Worm (Caenorhabditis elegans) whole organism, L2 larva: Measurements from ENCODE around the gene ule-3.

ENCODE experiments used
- C34F6.9 ChIP-seq: fragments of 150-350 bp; optimal IDR thresholded peaks from 2 replicates; lab custom pipeline; 2014; ENCODE audit warnings: missing biosample characterization, missing genetic modification characterization
- F13H6.1 ChIP-seq: sonication (generic microtip); optimal IDR thresholded peaks from 2 replicates; lab custom pipeline; 2016; ENCODE audit warnings: missing genetic modification characterization, missing compliant biosample characterization
- R02D3.7 ChIP-seq: fragments of 150-350 bp; optimal IDR thresholded peaks from 2 replicates; lab custom pipeline; 2014; ENCODE audit warnings: missing biosample characterization, missing genetic modification characterization
- Y55F3AM.14 ChIP-seq: fragments of 200-800 bp; sonication (Bioruptor generic); optimal IDR thresholded peaks from 2 replicates; lab custom pipeline; 2018; ENCODE audit warnings: mild to moderate bottlenecking, missing genetic modification characterization, missing compliant biosample characterization
- ZK546.5 ChIP-seq: sonication (generic microtip); optimal IDR thresholded peaks from 2 replicates; lab custom pipeline; 2017; ENCODE audit warnings: missing biosample characterization, missing genetic modification characterization
- alr-1 ChIP-seq: fragments of 150-350 bp; optimal IDR thresholded peaks from 2 replicates; lab custom pipeline; 2014; ENCODE audit warnings: missing biosample characterization, missing genetic modification characterization
- aly-2 ChIP-seq: fragments of 150-350 bp; optimal IDR thresholded peaks from 2 replicates; lab custom pipeline; 2014; ENCODE audit warnings: missing biosample characterization, missing genetic modification characterization
- ama-1 ChIP-seq: fragments of 150-350 bp; optimal IDR thresholded peaks from 2 replicates; lab custom pipeline; 2018; ENCODE audit warnings: inconsistent platforms
- blmp-1 ChIP-seq: sonication (generic microtip); optimal IDR thresholded peaks from 2 replicates; lab custom pipeline; 2017; ENCODE audit warnings: missing genetic modification characterization, mild to moderate bottlenecking, missing compliant biosample characterization, antibody characterized with exemption, moderate library complexity; ENCODE audit not compliant: insufficient read depth
- ceh-16 ChIP-seq: fragments of 150-350 bp; optimal IDR thresholded peaks from 2 replicates; lab custom pipeline; 2014; ENCODE audit warnings: missing biosample characterization, missing genetic modification characterization
- ceh-82 ChIP-seq: fragments of 150-350 bp; optimal IDR thresholded peaks from 2 replicates; lab custom pipeline; 2014; ENCODE audit warnings: missing biosample characterization, missing genetic modification characterization
- crh-2 ChIP-seq: sonication (generic microtip); optimal IDR thresholded peaks from 2 replicates; lab custom pipeline; 2017; ENCODE audit warnings: missing biosample characterization, missing genetic modification characterization
- dmd-4 ChIP-seq: sonication (generic microtip); optimal IDR thresholded peaks from 2 replicates; lab custom pipeline; 2017; ENCODE audit warnings: missing biosample characterization, missing genetic modification characterization
- egl-27 ChIP-seq: sonication (generic microtip); optimal IDR thresholded peaks from 3 replicates; lab custom pipeline; 2017; ENCODE audit warnings: missing biosample characterization, missing genetic modification reagents, missing genetic modification characterization
- elt-1 ChIP-seq: fragments of 150-350 bp; optimal IDR thresholded peaks from 2 replicates; lab custom pipeline; 2014; ENCODE audit warnings: missing biosample characterization, missing genetic modification characterization
- elt-3 ChIP-seq: sonication (generic microtip); optimal IDR thresholded peaks from 2 replicates; lab custom pipeline; 2017; ENCODE audit warnings: missing biosample characterization, missing genetic modification characterization
- fos-1 ChIP-seq: fragments of 150-350 bp; optimal IDR thresholded peaks from 2 replicates; lab custom pipeline; 2014; ENCODE audit warnings: missing biosample characterization, missing genetic modification characterization
- gmeb-1 ChIP-seq: fragments of 150-350 bp; optimal IDR thresholded peaks from 2 replicates; lab custom pipeline; 2014; ENCODE audit warnings: missing biosample characterization, missing genetic modification characterization
- lin-11 ChIP-seq: fragments of 150-350 bp; sonication (generic microtip); optimal IDR thresholded peaks from 2 replicates; lab custom pipeline; 2014; ENCODE audit warnings: missing biosample characterization, missing genetic modification characterization, inconsistent platforms, mixed read lengths
- lin-13 ChIP-seq: fragments of 150-350 bp; optimal IDR thresholded peaks from 2 replicates; lab custom pipeline; 2014; ENCODE audit warnings: missing biosample characterization, missing genetic modification reagents, missing genetic modification characterization
- lin-39 ChIP-seq: fragments of 150-350 bp; optimal IDR thresholded peaks from 2 replicates; lab custom pipeline; 2014; ENCODE audit warnings: missing biosample characterization, missing genetic modification reagents, missing genetic modification characterization
- lsy-2 ChIP-seq, 2 experiments: fragments of 150-350 bp in 1 of 2; sonication (generic microtip) in 1 of 2; optimal IDR thresholded peaks; 2 replicates each; lab custom pipeline; 2014 to 2017; ENCODE audit warnings: missing biosample characterization in 2 of 2, missing genetic modification characterization in 2 of 2
- mab-5 ChIP-seq: fragments of 150-350 bp; optimal IDR thresholded peaks from 2 replicates; lab custom pipeline; 2014; ENCODE audit warnings: missing biosample characterization, missing genetic modification characterization
- mbf-1 ChIP-seq: sonication (generic microtip); optimal IDR thresholded peaks from 2 replicates; lab custom pipeline; 2017; ENCODE audit warnings: missing biosample characterization, missing genetic modification characterization
- mdl-1 ChIP-seq, 2 experiments: fragments of 150-350 bp in 1 of 2; sonication (generic microtip) in 1 of 2; optimal IDR thresholded peaks; 2 replicates each; lab custom pipeline; 2017; ENCODE audit warnings: missing biosample characterization in 2 of 2, missing genetic modification characterization in 2 of 2
- nhr-10 ChIP-seq: sonication (generic microtip); optimal IDR thresholded peaks from 2 replicates; lab custom pipeline; 2017; ENCODE audit warnings: missing biosample characterization, missing genetic modification characterization
- nhr-11 ChIP-seq: fragments of 150-350 bp; optimal IDR thresholded peaks from 2 replicates; lab custom pipeline; 2014; ENCODE audit warnings: missing biosample characterization, missing genetic modification characterization
- nhr-12 ChIP-seq: fragments of 150-350 bp; optimal IDR thresholded peaks from 2 replicates; lab custom pipeline; 2014; ENCODE audit warnings: missing biosample characterization, missing genetic modification characterization
- nhr-129 ChIP-seq: fragments of 150-350 bp; optimal IDR thresholded peaks from 2 replicates; lab custom pipeline; 2014; ENCODE audit warnings: missing biosample characterization, missing genetic modification characterization
- nhr-21 ChIP-seq: fragments of 150-350 bp; optimal IDR thresholded peaks from 2 replicates; lab custom pipeline; 2014; ENCODE audit warnings: missing biosample characterization, missing genetic modification characterization
- nhr-23 ChIP-seq: fragments of 150-350 bp; optimal IDR thresholded peaks from 2 replicates; lab custom pipeline; 2014; ENCODE audit warnings: missing biosample characterization, missing genetic modification reagents, missing genetic modification characterization
- nhr-237 ChIP-seq: fragments of 150-350 bp; optimal IDR thresholded peaks from 2 replicates; lab custom pipeline; 2014; ENCODE audit warnings: missing biosample characterization, missing genetic modification characterization
- nhr-25 ChIP-seq: fragments of 150-350 bp; sonication (generic microtip); optimal IDR thresholded peaks from 3 replicates; lab custom pipeline; 2014; ENCODE audit warnings: missing biosample characterization, missing genetic modification characterization
- nhr-6 ChIP-seq: fragments of 150-350 bp; optimal IDR thresholded peaks from 2 replicates; lab custom pipeline; 2014; ENCODE audit warnings: missing biosample characterization, missing genetic modification characterization
- nhr-77 ChIP-seq: fragments of 150-350 bp; optimal IDR thresholded peaks from 2 replicates; lab custom pipeline; 2014; ENCODE audit warnings: missing biosample characterization, missing genetic modification characterization
- peb-1 ChIP-seq: fragments of 150-350 bp; optimal IDR thresholded peaks from 2 replicates; lab custom pipeline; 2014; ENCODE audit warnings: missing biosample characterization, missing genetic modification characterization
- sem-4 ChIP-seq: fragments of 150-350 bp; optimal IDR thresholded peaks from 2 replicates; lab custom pipeline; 2014; ENCODE audit warnings: missing biosample characterization, missing genetic modification reagents, missing genetic modification characterization
- skn-1 ChIP-seq: sonication (generic microtip); optimal IDR thresholded peaks from 2 replicates; lab custom pipeline; 2017; ENCODE audit warnings: missing biosample characterization, missing genetic modification characterization
- sma-3 ChIP-seq: sonication (generic microtip); optimal IDR thresholded peaks from 2 replicates; lab custom pipeline; 2016; ENCODE audit warnings: missing genetic modification reagents, missing genetic modification characterization, missing compliant biosample characterization
- sma-9 ChIP-seq, 2 experiments: fragments of 150-350 bp in 1 of 2; sonication (generic microtip) in 1 of 2; optimal IDR thresholded peaks; 2 replicates each; lab custom pipeline; 2014 to 2016; ENCODE audit warnings: missing genetic modification characterization in 2 of 2, mild to moderate bottlenecking in 1 of 2, missing biosample characterization in 1 of 2, missing compliant biosample characterization in 1 of 2, missing genetic modification reagents in 1 of 2, moderate library complexity in 1 of 2
- snpc-4 ChIP-seq: fragments of 150-350 bp; optimal IDR thresholded peaks from 2 replicates; lab custom pipeline; 2014; ENCODE audit warnings: missing biosample characterization, missing genetic modification characterization
- unc-39 ChIP-seq: fragments of 150-350 bp; optimal IDR thresholded peaks from 2 replicates; lab custom pipeline; 2014; ENCODE audit warnings: missing biosample characterization, missing genetic modification characterization
- unc-55 ChIP-seq: fragments of 150-350 bp; sonication (generic microtip); optimal IDR thresholded peaks from 3 replicates; lab custom pipeline; 2014; ENCODE audit warnings: missing biosample characterization, missing genetic modification reagents, missing genetic modification characterization
- unc-62 ChIP-seq: fragments of 150-350 bp; optimal IDR thresholded peaks from 2 replicates; lab custom pipeline; 2014; ENCODE audit warnings: missing biosample characterization, missing genetic modification reagents, missing genetic modification characterization
- zag-1 ChIP-seq: fragments of 150-350 bp; optimal IDR thresholded peaks from 2 replicates; lab custom pipeline; 2014; ENCODE audit warnings: missing biosample characterization, missing genetic modification characterization
- ztf-1 ChIP-seq: fragments of 200-800 bp; sonication (Bioruptor generic); conservative IDR thresholded peaks from 2 replicates; pipeline ENCODE4 v1.3.6; 2022; ENCODE audit warnings: missing genetic modification characterization, missing compliant biosample characterization
- ztf-11 ChIP-seq: sonication (generic microtip); optimal IDR thresholded peaks from 2 replicates; lab custom pipeline; 2017; ENCODE audit warnings: missing biosample characterization, missing genetic modification characterization
- ztf-4 ChIP-seq: fragments of 150-350 bp; optimal IDR thresholded peaks from 2 replicates; lab custom pipeline; 2014; ENCODE audit warnings: missing biosample characterization, missing genetic modification characterization

ule-3 gene

DNA sequence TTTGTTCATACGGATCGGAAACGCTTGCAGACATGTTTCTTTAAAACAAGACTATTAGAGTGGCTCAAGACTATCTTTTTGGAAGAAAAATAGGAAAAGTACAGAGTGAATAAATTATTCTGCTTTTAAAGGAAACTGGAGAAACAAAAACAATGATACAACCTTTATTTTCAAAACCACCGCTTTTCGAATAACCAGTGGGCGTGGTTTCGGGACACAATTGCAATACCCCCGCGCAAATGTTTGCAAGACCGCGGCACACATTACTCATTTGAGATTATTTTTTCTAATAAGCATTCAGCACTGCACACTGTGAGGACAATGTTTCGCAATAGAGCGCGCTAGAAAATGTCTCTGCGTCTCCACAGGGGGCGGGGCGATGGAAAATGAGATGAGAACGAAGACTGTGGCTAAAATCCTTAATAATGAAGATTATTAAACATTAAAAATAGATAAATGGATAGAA is 14.3 kb downstream of the ule-3 start, which contains the start of gene plrg-1:
plrg-1 (minus strand) TSS at position 51 of the 466 bp plus-strand sequence.
- peak; percentile 91 for TF ChIP-seq nhr-25 (tag; lab: Kevin White, UChicago)
- peak; percentile 90 for TF ChIP-seq sma-3 (GFP tag; lab: Kevin White, UChicago)
- no peak for TF ChIP-seq peb-1 (tag; lab: Kevin White, UChicago)
- peak; percentile 86 for TF ChIP-seq nhr-129
- TF ChIP-seq lin-11: peak; percentile 88
- TF ChIP-seq ztf-4 (tag; lab: Kevin White, UChicago): peak; percentile 83
- TF ChIP-seq F13H6.1 (tag; lab: Kevin White, UChicago): peak; percentile 93
- TF ChIP-seq ztf-11 (tag; lab: Kevin White, UChicago): peak; percentile 9
- no peak for TF ChIP-seq unc-62 (GFP tag; lab: Kevin White, UChicago)
- TF ChIP-seq blmp-1 (tag; lab: Kevin White, UChicago): no peak
- peak; percentile 63 for TF ChIP-seq ceh-16 (tag; lab: Kevin White, UChicago)
- TF ChIP-seq elt-1 (tag; lab: Kevin White, UChicago): no peak
- TF ChIP-seq lsy-2 (tag; optimal IDR thresholded peaks at IDR 0.05; lab: Kevin White, UChicago): peak; percentile 72 to 87
- TF ChIP-seq nhr-11 (tag; lab: Kevin White, UChicago): peak; percentile 53
- peak; percentile 89 for TF ChIP-seq C34F6.9 (tag; lab: Kevin White, UChicago)
- TF ChIP-seq nhr-21: peak; percentile 70
- peak; percentile 23 for TF ChIP-seq nhr-237
- TF ChIP-seq snpc-4 (tag; lab: Kevin White, UChicago): peak; percentile 74
- no peak for TF ChIP-seq nhr-23 (tag; lab: Kevin White, UChicago)
- no peak for TF ChIP-seq dmd-4 (tag; lab: Kevin White, UChicago)
- TF ChIP-seq sma-9 (GFP tag; optimal IDR thresholded peaks at IDR 0.05; lab: Kevin White, UChicago): peak; percentile 96
- TF ChIP-seq sma-9 (tag; optimal IDR thresholded peaks at IDR 0.05; lab: Kevin White, UChicago): no peak
- TF ChIP-seq crh-2 (tag; lab: Kevin White, UChicago): peak; percentile 83
- TF ChIP-seq R02D3.7 (tag; lab: Kevin White, UChicago): peak; percentile 19
- TF ChIP-seq ceh-82 (tag; lab: Kevin White, UChicago): peak; percentile 50
- no peak for TF ChIP-seq elt-3 (tag; lab: Kevin White, UChicago)
- TF ChIP-seq ztf-1 (GFP tag; lab: Robert Waterston, UW): no peak
- peak; percentile 86 for TF ChIP-seq gmeb-1 (tag; lab: Kevin White, UChicago)
- TF ChIP-seq alr-1 (tag; lab: Kevin White, UChicago): peak; percentile 1
- TF ChIP-seq mab-5 (tag; lab: Kevin White, UChicago): peak; percentile 91
- peak; percentile 22 for TF ChIP-seq ZK546.5 (tag; lab: Kevin White, UChicago)
- TF ChIP-seq nhr-6 (tag; lab: Kevin White, UChicago): peak; percentile 62
- no peak for TF ChIP-seq unc-39
- no peak for TF ChIP-seq mbf-1 (tag; lab: Kevin White, UChicago)
- TF ChIP-seq ama-1 (lab: Kevin White, UChicago): no peak
- peak; percentile 54 for TF ChIP-seq fos-1 (tag; lab: Kevin White, UChicago)
- TF ChIP-seq nhr-10 (tag; lab: Kevin White, UChicago): no peak
- TF ChIP-seq egl-27: peak; percentile 62
- peak in 1 of 2 experiments; percentile 30 for TF ChIP-seq mdl-1 (tag; optimal IDR thresholded peaks at IDR 0.05; lab: Kevin White, UChicago)
- peak; percentile 85 for TF ChIP-seq sem-4 (tag; lab: Kevin White, UChicago)
- TF ChIP-seq lin-39: no peak
- TF ChIP-seq Y55F3AM.14: peak; percentile 7
- peak; percentile 56 for TF ChIP-seq zag-1
- TF ChIP-seq aly-2 (tag; lab: Kevin White, UChicago): no peak
- TF ChIP-seq nhr-77 (tag; lab: Kevin White, UChicago): no peak
- TF ChIP-seq unc-55 (GFP tag; lab: Kevin White, UChicago): peak; percentile 95
- TF ChIP-seq skn-1 (tag; lab: Kevin White, UChicago): no peak
- TF ChIP-seq lin-13 (GFP tag; lab: Kevin White, UChicago): peak; percentile 82
- TF ChIP-seq nhr-12 (tag; lab: Kevin White, UChicago): no peak
- TF ChIP-seq, all 48 proteins: peak for 31
